Fruit fly (Drosophila melanogaster): ENCODE data around the gene CG31464.

DNA sequence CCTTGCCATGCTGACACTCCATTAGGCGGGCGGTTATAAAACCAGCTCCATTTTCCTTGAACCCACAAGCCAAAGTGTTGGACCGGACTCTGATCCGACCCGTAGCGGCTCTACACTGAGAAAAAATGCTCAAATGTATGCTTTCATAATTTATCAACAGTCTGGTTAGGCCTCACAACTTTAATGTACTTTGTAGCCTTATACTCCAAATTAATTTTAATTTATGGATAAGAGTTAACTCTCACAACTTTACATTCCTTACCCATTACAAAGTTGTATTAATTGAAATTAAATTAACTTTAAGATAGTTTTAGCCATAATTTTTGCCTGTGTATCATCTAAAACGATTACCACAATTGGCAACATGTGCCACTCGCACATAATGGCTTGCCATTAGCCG is 35.0 kb upstream of the CG31464 start:
- peak; percentile 47; the same call in 1 of the 2 replicates for TF ChIP-seq Ets98B (GFP tag; IDR thresholded peaks at IDR 0.05)
- TF ChIP-seq rn (GFP tag; IDR thresholded peaks at IDR 0.05), result no peak
- TF ChIP-seq gl (tag; optimal IDR thresholded peaks at IDR 0.05), result no peak
- TF ChIP-seq fd96Ca (GFP tag; IDR thresholded peaks at IDR 0.05), result no peak
- TF ChIP-seq Pif1A (GFP tag; optimal IDR thresholded peaks at IDR 0.05), result no peak
- TF ChIP-seq CG34367 (tag; optimal IDR thresholded peaks at IDR 0.05), result no peak
- TF ChIP-seq CG15710 (tag; optimal IDR thresholded peaks at IDR 0.05), result no peak
- TF ChIP-seq CG17806 (tag; optimal IDR thresholded peaks at IDR 0.05), result no peak
- TF ChIP-seq CG13204 (GFP tag; optimal IDR thresholded peaks at IDR 0.05), result no peak
- TF ChIP-seq EcR (GFP tag; optimal IDR thresholded peaks at IDR 0.05), result no peak
